Worm (Caenorhabditis elegans) whole organism, L4 larva: ENCODE results near the gene dmsr-14.

Source experiments
- F26F4.8 ChIP-seq: fragments of 200-800 bp; sonication (Bioruptor generic); conservative IDR thresholded peaks from 2 replicates; pipeline ENCODE4 v1.3.6; 2022; ENCODE audit warnings: missing genetic modification characterization, missing compliant biosample characterization
- cey-2 ChIP-seq: sonication (generic microtip); optimal IDR thresholded peaks from 3 replicates; lab custom pipeline; 2017; ENCODE audit warnings: missing genetic modification characterization, mild to moderate bottlenecking, missing compliant biosample characterization, antibody characterized with exemption, borderline replicate concordance; ENCODE audit not compliant: insufficient read depth
- lin-29 ChIP-seq: fragments of 200-800 bp; sonication (Bioruptor generic); IDR thresholded peaks from 2 replicates; pipeline ENCODE4 v1.3.6; 2022; ENCODE audit warnings: missing genetic modification reagents, missing genetic modification characterization, missing compliant biosample characterization
- lsy-2 ChIP-seq, 2 experiments: fragments of 150-350 bp in 1 of 2; sonication (generic microtip) in 1 of 2; optimal IDR thresholded peaks; 2 replicates each; lab custom pipeline; 2014 to 2017; ENCODE audit warnings: missing biosample characterization in 2 of 2, missing genetic modification characterization in 2 of 2
- mep-1 ChIP-seq: fragments of 150-350 bp; sonication (generic microtip); optimal IDR thresholded peaks from 3 replicates; lab custom pipeline; 2014; ENCODE audit warnings: missing biosample characterization, missing genetic modification characterization
- ztf-11 ChIP-seq: fragments of 150-350 bp; optimal IDR thresholded peaks from 2 replicates; lab custom pipeline; 2014; ENCODE audit warnings: missing biosample characterization, missing genetic modification characterization

DNA sequence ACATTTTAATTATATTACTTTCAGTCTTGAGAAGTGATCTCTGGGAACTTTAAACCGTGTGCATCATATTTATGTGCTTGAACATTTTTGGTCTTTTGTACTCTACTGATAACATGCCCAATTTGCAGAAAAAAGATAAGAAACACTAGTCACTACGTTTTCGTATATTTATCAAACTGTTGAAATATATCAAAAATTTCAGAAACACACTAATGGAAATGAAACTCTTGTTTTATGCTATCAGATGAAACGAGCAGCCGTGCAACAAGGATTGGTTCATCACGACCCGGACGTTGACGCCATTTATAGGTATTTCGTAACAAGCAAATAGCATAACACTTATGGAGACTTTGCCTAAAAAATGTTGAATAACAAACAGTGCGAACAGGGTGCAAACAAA, 6.3 kb upstream of the dmsr-14 start:
- TF ChIP-seq F26F4.8 (GFP tag; lab: Robert Waterston, UW) (no peak), lsy-2 (tag; optimal IDR thresholded peaks at IDR 0.05; lab: Kevin White, UChicago) (no peak), mep-1 (no peak), ztf-11 (tag; lab: Kevin White, UChicago) (no peak), lin-29 (GFP tag; lab: Robert Waterston, UW) (no peak), cey-2 (tag; lab: Kevin White, UChicago) (no peak)
